Fruit fly (Drosophila melanogaster) whole organism, embryonic: Measurements from ENCODE around the gene CG6659.

Experiments used
- Atf3 ChIP-seq: fragments of 200-800 bp; sonication (Bioruptor generic); optimal IDR thresholded peaks from 3 replicates; lab custom pipeline; 2016; ENCODE audit warnings: missing biosample characterization, missing genetic modification characterization
- BEAF-32 ChIP-seq: fragments of 200-800 bp; sonication (Bioruptor generic); optimal IDR thresholded peaks from 3 replicates; lab custom pipeline; 2017; ENCODE audit warnings: missing biosample characterization, missing genetic modification characterization, mild to moderate bottlenecking, moderate library complexity, missing genetic modification reagents
- CG10979 ChIP-seq: fragments of 200-800 bp; sonication (Bioruptor generic); optimal IDR thresholded peaks from 2 replicates; lab custom pipeline; 2018; ENCODE audit warnings: missing biosample characterization, mild to moderate bottlenecking, missing genetic modification characterization, moderate library complexity
- CG11093 ChIP-seq: fragments of 200-800 bp; sonication (Bioruptor generic); IDR thresholded peaks from 3 replicates; pipeline ENCODE4 v1.3.6; 2022; ENCODE audit warnings: missing biosample characterization, missing genetic modification characterization
- CG13894 ChIP-seq: fragments of 200-800 bp; sonication (Bioruptor generic); optimal IDR thresholded peaks from 3 replicates; lab custom pipeline; 2018; ENCODE audit warnings: missing biosample characterization, mild to moderate bottlenecking, missing genetic modification characterization, moderate library complexity
- CG14860 ChIP-seq: fragments of 200-800 bp; sonication (Bioruptor generic); IDR thresholded peaks from 3 replicates; pipeline ENCODE4 v1.3.6; 2022; ENCODE audit warnings: missing biosample characterization, missing genetic modification characterization; ENCODE audit not compliant: partially characterized antibody
- CG14965 ChIP-seq: fragments of 200-800 bp; sonication (Bioruptor generic); optimal IDR thresholded peaks from 2 replicates; lab custom pipeline; 2016; ENCODE audit warnings: missing biosample characterization, missing genetic modification characterization, borderline replicate concordance
- CG17186 ChIP-seq: fragments of 200-800 bp; sonication (Bioruptor generic); optimal IDR thresholded peaks from 3 replicates; lab custom pipeline; 2017; ENCODE audit warnings: missing biosample characterization, missing genetic modification reagents, missing genetic modification characterization
- CG18262 ChIP-seq: fragments of 200-800 bp; optimal IDR thresholded peaks from 3 replicates; lab custom pipeline; 2019; ENCODE audit warnings: missing biosample characterization, mild to moderate bottlenecking, missing genetic modification characterization, moderate library complexity
- CG2116 ChIP-seq: fragments of 200-800 bp; sonication (Bioruptor generic); optimal IDR thresholded peaks from 3 replicates; lab custom pipeline; 2018; ENCODE audit warnings: missing biosample characterization, mild to moderate bottlenecking, missing genetic modification characterization
- CG2129 ChIP-seq: fragments of 200-800 bp; sonication (Bioruptor generic); IDR thresholded peaks from 2 replicates; pipeline ENCODE4 v1.3.6; 2022; ENCODE audit warnings: missing biosample characterization, missing genetic modification characterization; ENCODE audit not compliant: partially characterized antibody
- CG2678 ChIP-seq: fragments of 200-800 bp; sonication (Bioruptor generic); optimal IDR thresholded peaks from 3 replicates; lab custom pipeline; 2019; ENCODE audit warnings: missing biosample characterization, mild to moderate bottlenecking, missing genetic modification characterization, moderate library complexity
- CG31224 ChIP-seq: fragments of 200-800 bp; sonication (Bioruptor generic); IDR thresholded peaks from 2 replicates; pipeline ENCODE4 v1.3.6; 2022; ENCODE audit warnings: missing biosample characterization, missing genetic modification characterization
- CG3407 ChIP-seq: fragments of 200-800 bp; sonication (Bioruptor generic); optimal IDR thresholded peaks from 2 replicates; lab custom pipeline; 2018; ENCODE audit warnings: missing biosample characterization, mild to moderate bottlenecking, missing genetic modification characterization
- CG3995 ChIP-seq: fragments of 200-800 bp; sonication (Bioruptor generic); optimal IDR thresholded peaks from 3 replicates; lab custom pipeline; 2016; ENCODE audit warnings: missing biosample characterization, missing genetic modification characterization
- CG4617 ChIP-seq: fragments of 200-800 bp; sonication (Bioruptor generic); optimal IDR thresholded peaks from 3 replicates; lab custom pipeline; 2016; ENCODE audit warnings: missing biosample characterization, missing genetic modification characterization, borderline replicate concordance
- CG8765 ChIP-seq: fragments of 200-800 bp; sonication (Bioruptor generic); IDR thresholded peaks from 2 replicates; pipeline ENCODE4 v1.3.6; 2022; ENCODE audit warnings: missing biosample characterization, missing genetic modification characterization
- CG9437 ChIP-seq: fragments of 200-800 bp; sonication (Bioruptor generic); optimal IDR thresholded peaks from 2 replicates; lab custom pipeline; 2018; ENCODE audit warnings: missing biosample characterization, mild to moderate bottlenecking, missing genetic modification characterization
- CkIIα-i1 ChIP-seq: fragments of 200-800 bp; sonication (Bioruptor generic); IDR thresholded peaks from 2 replicates; pipeline ENCODE4 v1.3.6; 2022; ENCODE audit warnings: missing biosample characterization, missing genetic modification characterization
- Deaf1 ChIP-seq: fragments of 200-800 bp; optimal IDR thresholded peaks from 3 replicates; lab custom pipeline; 2019; ENCODE audit warnings: missing biosample characterization, mild to moderate bottlenecking, missing genetic modification characterization, moderate library complexity
- Doc3 ChIP-seq: fragments of 200-800 bp; sonication (Bioruptor generic); IDR thresholded peaks from 3 replicates; pipeline ENCODE4 v1.3.6; 2022; ENCODE audit warnings: missing biosample characterization, missing genetic modification characterization; ENCODE audit not compliant: partially characterized antibody
- E2f1 ChIP-seq: fragments of 200-800 bp; sonication (Bioruptor generic); IDR thresholded peaks from 2 replicates; pipeline ENCODE4 v1.3.6; 2022; ENCODE audit warnings: missing biosample characterization, missing genetic modification characterization
- E2f2 ChIP-seq: fragments of 200-800 bp; sonication (Bioruptor generic); IDR thresholded peaks from 2 replicates; pipeline ENCODE4 v1.3.6; 2022; ENCODE audit warnings: missing biosample characterization, missing genetic modification characterization
- GATAe ChIP-seq: fragments of 200-800 bp; sonication (Bioruptor generic); conservative IDR thresholded peaks from 2 replicates; pipeline ENCODE4 v1.3.6; 2022; ENCODE audit warnings: missing biosample characterization, missing genetic modification characterization
- H15 ChIP-seq: fragments of 200-800 bp; sonication (Bioruptor generic); IDR thresholded peaks from 3 replicates; pipeline ENCODE4 v1.3.6; 2022; ENCODE audit warnings: missing biosample characterization, missing genetic modification characterization
- NC2α ChIP-seq: fragments of 200-800 bp; sonication (Bioruptor generic); optimal IDR thresholded peaks from 2 replicates; lab custom pipeline; 2016; ENCODE audit warnings: missing biosample characterization, missing genetic modification characterization
- NC2β ChIP-seq: fragments of 200-800 bp; sonication (Bioruptor generic); optimal IDR thresholded peaks from 2 replicates; lab custom pipeline; 2016; ENCODE audit warnings: missing biosample characterization, missing genetic modification characterization
- NFAT ChIP-seq: fragments of 200-800 bp; sonication (Bioruptor generic); IDR thresholded peaks from 2 replicates; pipeline ENCODE4 v1.3.6; 2022; ENCODE audit warnings: missing biosample characterization, missing genetic modification characterization
- Neu2 ChIP-seq: fragments of 200-800 bp; sonication (Bioruptor generic); optimal IDR thresholded peaks from 3 replicates; lab custom pipeline; 2016; ENCODE audit warnings: missing biosample characterization, missing genetic modification characterization, borderline replicate concordance
- Nf-YC ChIP-seq: fragments of 200-800 bp; optimal IDR thresholded peaks from 3 replicates; lab custom pipeline; 2019; ENCODE audit warnings: missing biosample characterization, mild to moderate bottlenecking, missing genetic modification characterization, moderate library complexity
- Rfx ChIP-seq: fragments of 200-800 bp; sonication (Bioruptor generic); IDR thresholded peaks from 2 replicates; pipeline ENCODE4 v1.3.6; 2022; ENCODE audit warnings: missing biosample characterization, missing genetic modification characterization
- Sin3A ChIP-seq: fragments of >200 bp; optimal IDR thresholded peaks from 2 replicates; lab custom pipeline; 2018
- amos ChIP-seq: fragments of 200-800 bp; sonication (Bioruptor generic); IDR thresholded peaks from 2 replicates; pipeline ENCODE4 v1.3.6; 2022; ENCODE audit warnings: missing biosample characterization, missing genetic modification characterization; ENCODE audit not compliant: partially characterized antibody
- ase ChIP-seq: fragments of 200-800 bp; sonication (Bioruptor generic); IDR thresholded peaks from 3 replicates; pipeline ENCODE4 v1.3.6; 2022; ENCODE audit warnings: missing biosample characterization, missing genetic modification characterization
- bab2 ChIP-seq: fragments of 200-800 bp; sonication (Bioruptor generic); optimal IDR thresholded peaks from 2 replicates; lab custom pipeline; 2016; ENCODE audit warnings: missing biosample characterization, missing genetic modification characterization
- bbx ChIP-seq: fragments of 200-800 bp; sonication (Bioruptor generic); IDR thresholded peaks from 2 replicates; pipeline ENCODE4 v1.3.6; 2022; ENCODE audit warnings: missing biosample characterization, missing genetic modification characterization; ENCODE audit not compliant: partially characterized antibody
- cad ChIP-seq: fragments of >200 bp; optimal IDR thresholded peaks from 2 replicates; lab custom pipeline; 2017; ENCODE audit warnings: missing biosample characterization, missing genetic modification characterization
- crp ChIP-seq, 2 experiments: fragments of 200-800 bp; sonication (Bioruptor generic); optimal IDR thresholded peaks; 2 replicates in 1 of 2; 3 replicates in 1 of 2; lab custom pipeline; 2017; ENCODE audit warnings: missing biosample characterization in 2 of 2, missing genetic modification characterization in 2 of 2, mild to moderate bottlenecking in 1 of 2, moderate library complexity in 1 of 2
- emc ChIP-seq: fragments of 200-800 bp; sonication (Bioruptor generic); optimal IDR thresholded peaks from 2 replicates; lab custom pipeline; 2016; ENCODE audit warnings: missing biosample characterization, missing genetic modification characterization
- fd64A ChIP-seq: fragments of 200-800 bp; sonication (Bioruptor generic); optimal IDR thresholded peaks from 3 replicates; lab custom pipeline; 2018; ENCODE audit warnings: missing biosample characterization, mild to moderate bottlenecking, missing genetic modification characterization
- gfzf ChIP-seq: fragments of 200-800 bp; sonication (Bioruptor generic); optimal IDR thresholded peaks from 2 replicates; lab custom pipeline; 2016; ENCODE audit warnings: missing biosample characterization, mild to moderate bottlenecking, missing genetic modification characterization, moderate library complexity
- ham ChIP-seq: fragments of 200-800 bp; sonication (Bioruptor generic); IDR thresholded peaks from 2 replicates; pipeline ENCODE4 v1.3.6; 2022; ENCODE audit warnings: missing biosample characterization, missing genetic modification characterization
- hbn ChIP-seq: fragments of 200-800 bp; sonication (Bioruptor generic); IDR thresholded peaks from 2 replicates; pipeline ENCODE4 v1.3.6; 2022; ENCODE audit warnings: missing biosample characterization, missing genetic modification characterization; ENCODE audit not compliant: partially characterized antibody
- knrl ChIP-seq: fragments of 200-800 bp; sonication (Bioruptor generic); IDR thresholded peaks from 3 replicates; pipeline ENCODE4 v1.3.6; 2022; ENCODE audit warnings: missing biosample characterization, missing genetic modification characterization; ENCODE audit not compliant: partially characterized antibody
- mld ChIP-seq: fragments of 200-800 bp; sonication (Bioruptor generic); IDR thresholded peaks from 3 replicates; pipeline ENCODE4 v1.3.6; 2022; ENCODE audit warnings: missing biosample characterization, missing genetic modification characterization; ENCODE audit not compliant: partially characterized antibody
- nau ChIP-seq: fragments of 200-800 bp; sonication (Bioruptor generic); optimal IDR thresholded peaks from 3 replicates; lab custom pipeline; 2017; ENCODE audit warnings: missing biosample characterization, mild to moderate bottlenecking, missing genetic modification characterization, missing genetic modification reagents
- schlank ChIP-seq: fragments of 200-800 bp; sonication (Bioruptor generic); optimal IDR thresholded peaks from 2 replicates; lab custom pipeline; 2018; ENCODE audit warnings: missing biosample characterization, mild to moderate bottlenecking, missing genetic modification characterization
- trh ChIP-seq: fragments of 200-800 bp; sonication (Bioruptor generic); optimal IDR thresholded peaks from 2 replicates; lab custom pipeline; 2016; ENCODE audit warnings: missing biosample characterization, missing genetic modification characterization
- unc-4 ChIP-seq: fragments of 200-800 bp; sonication (Bioruptor generic); IDR thresholded peaks from 2 replicates; pipeline ENCODE4 v1.3.6; 2022; ENCODE audit warnings: missing biosample characterization, missing genetic modification characterization; ENCODE audit not compliant: partially characterized antibody

The CG6659 gene

dm6 chrX:18647961-18648360 lies 9.1 kb downstream of the CG6659 start, which contains the start of gene Nup35 (continued):
- peak; percentile 78 for TF ChIP-seq knrl (GFP tag; lab: Robert Waterston, UW)
- TF ChIP-seq nau (GFP tag; lab: Kevin White, UChicago): no peak
- no peak for TF ChIP-seq CG31224 (GFP tag; lab: Robert Waterston, UW)
- TF ChIP-seq Sin3A (lab: Kevin White, UChicago): peak; percentile 33
- peak; percentile 81 for TF ChIP-seq amos
- TF ChIP-seq CG14965: no peak
- TF ChIP-seq CkIIα-i1 (GFP tag; lab: Robert Waterston, UW): peak; percentile 72
- TF ChIP-seq NFAT (GFP tag; lab: Robert Waterston, UW): no peak
- TF ChIP-seq CG14860 (GFP tag; lab: Robert Waterston, UW): peak; percentile 70
- 0 out of 2 replicates have a peak, but pooled peaks have one; percentile 5 for TF ChIP-seq Rfx
- TF ChIP-seq mld (GFP tag; lab: Robert Waterston, UW): peak; percentile 77
- TF ChIP-seq hbn: peak; percentile 46
- TF ChIP-seq fd64A (GFP tag; lab: Kevin White, UChicago): no peak
- no peak for TF ChIP-seq Deaf1 (tag; lab: Kevin White, UChicago)
- TF ChIP-seq emc: no peak
- no peak for TF ChIP-seq CG18262 (tag; lab: Kevin White, UChicago)
- TF ChIP-seq trh (GFP tag; lab: Kevin White, UChicago): no peak
- TF ChIP-seq BEAF-32 (GFP tag; lab: Kevin White, UChicago): peak; percentile 81
- peak; percentile 70 for TF ChIP-seq Doc3 (GFP tag; lab: Robert Waterston, UW)
- no peak for TF ChIP-seq GATAe
- TF ChIP-seq cad (GFP tag; lab: Kevin White, UChicago): no peak
- peak; percentile 53; the same call in 1 of the 2 replicates for TF ChIP-seq CG2129 (GFP tag; lab: Robert Waterston, UW)
- TF ChIP-seq crp (GFP tag; optimal IDR thresholded peaks at IDR 0.05; lab: Kevin White, UChicago): peak in 1 of 2 experiments; percentile 67
- TF ChIP-seq CG2678 (tag; lab: Kevin White, UChicago): no peak
- TF ChIP-seq CG3995 (GFP tag; lab: Kevin White, UChicago): peak; percentile 4
- TF ChIP-seq Nf-YC (tag; lab: Kevin White, UChicago): no peak
- no peak for TF ChIP-seq CG11093 (GFP tag; lab: Robert Waterston, UW)
- TF ChIP-seq ase (GFP tag; lab: Robert Waterston, UW): no peak
- no peak for TF ChIP-seq CG9437
- no peak for TF ChIP-seq H15 (GFP tag; lab: Robert Waterston, UW)
- peak; percentile 65 for TF ChIP-seq CG2116 (GFP tag; lab: Kevin White, UChicago)
- no peak for TF ChIP-seq Neu2 (GFP tag; lab: Kevin White, UChicago)
- no peak for TF ChIP-seq NC2α (GFP tag; lab: Kevin White, UChicago)
- TF ChIP-seq CG17186 (GFP tag; lab: Kevin White, UChicago): peak; percentile 2

- no peak for TF ChIP-seq schlank (tag; lab: Kevin White, UChicago)
- no peak for TF ChIP-seq Atf3
- TF ChIP-seq CG3407 (GFP tag; lab: Kevin White, UChicago): no peak
- TF ChIP-seq unc-4: no peak
- TF ChIP-seq ham (GFP tag; lab: Robert Waterston, UW): no peak
- TF ChIP-seq gfzf (GFP tag; lab: Kevin White, UChicago): peak; percentile 66
- peak; percentile 0 for TF ChIP-seq NC2β (GFP tag; lab: Kevin White, UChicago)
- TF ChIP-seq CG4617 (GFP tag; lab: Kevin White, UChicago): peak; percentile 14
- peak; percentile 21; the same call in 1 of the 2 replicates for TF ChIP-seq E2f2
- TF ChIP-seq E2f1 (GFP tag; lab: Robert Waterston, UW): no peak
- no peak for TF ChIP-seq CG10979
- TF ChIP-seq bbx: peak; percentile 56; the same call in 1 of the 2 replicates
- 0 out of 2 replicates have a peak, but pooled peaks have one; percentile 21 for TF ChIP-seq CG8765
- no peak for TF ChIP-seq bab2 (GFP tag; lab: Kevin White, UChicago)
- no peak for TF ChIP-seq NC2α (GFP tag; lab: Kevin White, UChicago)
- TF ChIP-seq CG13894: no peak
Observed at dm6 chrX:18646855-18647699, 10.0 kb downstream of the CG6659 start, which contains the start of gene Rip11. Gene Rip11, minus strand, starts transcription at chrX:18647648.
